Fruit fly (Drosophila melanogaster): Measurements from ENCODE around the gene Pig1.
"Not testable (repeated sequence)": the region's sequence is repeated elsewhere in the genome, so short reads cannot be mapped to it uniquely, and the experiment has no call there.

The Pig1 gene

dm6 chrX:3260536-3260935, 11.4 kb upstream of the Pig1 start:
- no peak for TF ChIP-seq Myc (optimal IDR thresholded peaks at IDR 0.05)
- no peak for TF ChIP-seq ttk (optimal IDR thresholded peaks at IDR 0.05)
- TF ChIP-seq insv (optimal IDR thresholded peaks at IDR 0.05), result no peak
- no peak for TF ChIP-seq Sin3A (optimal IDR thresholded peaks at IDR 0.05)
- TF ChIP-seq psq (optimal IDR thresholded peaks at IDR 0.05), result no peak
- TF ChIP-seq h (optimal IDR thresholded peaks at IDR 0.05), result no peak

dm6 chrX:3255569-3256309, 6.7 kb upstream of the Pig1 start:
- TF ChIP-seq insv (optimal IDR thresholded peaks at IDR 0.05), result no peak
- no peak for TF ChIP-seq ttk (optimal IDR thresholded peaks at IDR 0.05)
- TF ChIP-seq psq (optimal IDR thresholded peaks at IDR 0.05), result no peak
- TF ChIP-seq Sin3A (optimal IDR thresholded peaks at IDR 0.05), result no peak
- TF ChIP-seq Myc (optimal IDR thresholded peaks at IDR 0.05), result no peak
- no peak for TF ChIP-seq h (optimal IDR thresholded peaks at IDR 0.05)

dm6 chrX:3249789-3250188, 700 bp upstream of the Pig1 start, which contains the start of gene Sgs4:
TSS of gene Sgs4 (plus strand) at chrX:3250089.
- TF ChIP-seq psq (optimal IDR thresholded peaks at IDR 0.05) (no peak), Myc (optimal IDR thresholded peaks at IDR 0.05) (no peak), insv (optimal IDR thresholded peaks at IDR 0.05) (no peak), ttk (optimal IDR thresholded peaks at IDR 0.05) (no peak)

- TF ChIP-seq psq (optimal IDR thresholded peaks at IDR 0.05) (no peak), ttk (optimal IDR thresholded peaks at IDR 0.05) (no peak), h (optimal IDR thresholded peaks at IDR 0.05) (no peak), Myc (optimal IDR thresholded peaks at IDR 0.05) (no peak), Sin3A (optimal IDR thresholded peaks at IDR 0.05) (no peak)
Measured at dm6 chrX:3244120-3244519, 5.0 kb downstream of the Pig1 start, which contains the start of gene ng4. TSS of gene ng4 (minus strand) at chrX:3244220.

- no peak for TF ChIP-seq ttk (optimal IDR thresholded peaks at IDR 0.05)
- TF ChIP-seq h (optimal IDR thresholded peaks at IDR 0.05), result no peak
- no peak for TF ChIP-seq Myc (optimal IDR thresholded peaks at IDR 0.05)
- no peak for TF ChIP-seq insv (optimal IDR thresholded peaks at IDR 0.05)
- TF ChIP-seq psq (optimal IDR thresholded peaks at IDR 0.05), result no peak
- no peak for TF ChIP-seq Sin3A (optimal IDR thresholded peaks at IDR 0.05)
Measured at dm6 chrX:3241984-3242462, 7.1 kb downstream of the Pig1 start, which contains the start of the genes ng3 and ng1. TSS of gene ng3 (minus strand) at chrX:3242084. TSS of gene ng1 (plus strand) at chrX:3242412.

- TF ChIP-seq ttk, Sin3A, h (optimal IDR thresholded peaks at IDR 0.05): not testable (repeated sequence)
Measured at dm6 chrX:3240471-3240870, 8.6 kb downstream of the Pig1 start, which contains the start of gene ng2. TSS of gene ng2 (minus strand) at chrX:3240571.

- TF ChIP-seq h (optimal IDR thresholded peaks at IDR 0.05) (no peak), Myc (optimal IDR thresholded peaks at IDR 0.05) (no peak), ttk (optimal IDR thresholded peaks at IDR 0.05) (no peak), psq (optimal IDR thresholded peaks at IDR 0.05) (no peak), insv (optimal IDR thresholded peaks at IDR 0.05) (no peak), Sin3A (optimal IDR thresholded peaks at IDR 0.05) (no peak)
Measured at dm6 chrX:3236586-3236985, 12.5 kb downstream of the Pig1 start, which contains the start of gene CG14265. TSS of gene CG14265 (minus strand) at chrX:3236686.

dm6 chrX:3233683-3234082, 15.4 kb downstream of the Pig1 start:
- TF ChIP-seq Myc (optimal IDR thresholded peaks at IDR 0.05), result no peak
- no peak for TF ChIP-seq insv (optimal IDR thresholded peaks at IDR 0.05)
- TF ChIP-seq Sin3A (optimal IDR thresholded peaks at IDR 0.05), result no peak
- no peak for TF ChIP-seq h (optimal IDR thresholded peaks at IDR 0.05)
- no peak for TF ChIP-seq psq (optimal IDR thresholded peaks at IDR 0.05)
- TF ChIP-seq ttk (optimal IDR thresholded peaks at IDR 0.05), result no peak

dm6 chrX:3205887-3206794, 42.9 kb downstream of the Pig1 start:
- TF ChIP-seq insv (optimal IDR thresholded peaks at IDR 0.05) (no peak), Sin3A (optimal IDR thresholded peaks at IDR 0.05) (no peak), ttk (optimal IDR thresholded peaks at IDR 0.05) (no peak)
